Fruit fly (Drosophila melanogaster): ENCODE measurements around the gene CG17726.

- TF ChIP-seq row (GFP tag; IDR thresholded peaks at IDR 0.05) = peak; percentile 73
- TF ChIP-seq zfh2 (GFP tag; optimal IDR thresholded peaks at IDR 0.05) = peak; percentile 70
- peak; percentile 35; the same call in 1 of the 2 replicates for TF ChIP-seq CG4404 (GFP tag; IDR thresholded peaks at IDR 0.05)
- TF ChIP-seq E2f2 (GFP tag; IDR thresholded peaks at IDR 0.05) = peak; percentile 80
- peak; percentile 83 for TF ChIP-seq CG4854 (GFP tag; optimal IDR thresholded peaks at IDR 0.05)
Measured at dm6 chr3R:11216156-11216630, 10.4 kb upstream of the CG17726 start, which contains the start of the genes RpS25 and CG4820.

Measured in whole organism, embryonic.